Worm (Caenorhabditis elegans): ENCODE data around the gene K07H8.12.

The K07H8.12 gene

ce11 chrIV:8226474-8226873 is 50.0 kb downstream of the K07H8.12 start (continued):
- no peak for TF ChIP-seq rpc-1 (optimal IDR thresholded peaks at IDR 0.05)
- no peak for TF ChIP-seq rpc-1 (tag; optimal IDR thresholded peaks at IDR 0.05)
- TF ChIP-seq nhr-120 (GFP tag; IDR thresholded peaks at IDR 0.05): no peak
- TF ChIP-seq F57C9.4 (tag; optimal IDR thresholded peaks at IDR 0.05): no peak
- TF ChIP-seq somi-1 (GFP tag; optimal IDR thresholded peaks at IDR 0.05): no peak
- no peak for TF ChIP-seq chd-7 (tag; optimal IDR thresholded peaks at IDR 0.05)
- no peak for TF ChIP-seq F23B12.7 (tag; optimal IDR thresholded peaks at IDR 0.05; ENCODE audit: insufficient read depth)
- no peak for TF ChIP-seq C17E4.6 (GFP tag; IDR thresholded peaks at IDR 0.05)
- no peak for TF ChIP-seq die-1 (tag; optimal IDR thresholded peaks at IDR 0.05)
- TF ChIP-seq hlh-26 (GFP tag; conservative IDR thresholded peaks at IDR 0.05): no peak
- no peak for TF ChIP-seq him-1 (tag; optimal IDR thresholded peaks at IDR 0.05)
- TF ChIP-seq lir-1 (GFP tag; conservative IDR thresholded peaks at IDR 0.05): no peak
- no peak for TF ChIP-seq ztf-6 (GFP tag; IDR thresholded peaks at IDR 0.05)
- no peak for TF ChIP-seq lin-54 (GFP tag; optimal IDR thresholded peaks at IDR 0.05)
- TF ChIP-seq B0019.2 (GFP tag; conservative IDR thresholded peaks at IDR 0.05): no peak
- no peak; the same call in 1 of the 2 replicates for TF ChIP-seq attf-6 (GFP tag; IDR thresholded peaks at IDR 0.05)
- TF ChIP-seq Y95B8A.8 (GFP tag; IDR thresholded peaks at IDR 0.05): no peak
- TF ChIP-seq aptf-3 (GFP tag; IDR thresholded peaks at IDR 0.05): no peak
- TF ChIP-seq pbrm-1 (GFP tag; IDR thresholded peaks at IDR 0.05): no peak
- peak; percentile 2 for TF ChIP-seq atf-7 (tag; optimal IDR thresholded peaks at IDR 0.05)
- TF ChIP-seq B0336.3 (GFP tag; IDR thresholded peaks at IDR 0.05): peak; percentile 59; the same call in 1 of the 2 replicates
- TF ChIP-seq D2030.7 (GFP tag; IDR thresholded peaks at IDR 0.05): no peak
- TF ChIP-seq T07F8.4 (tag; optimal IDR thresholded peaks at IDR 0.05): no peak
- TF ChIP-seq xnd-1 (tag; optimal IDR thresholded peaks at IDR 0.05): no peak
- TF ChIP-seq Y53F4B.3 (GFP tag; IDR thresholded peaks at IDR 0.05): no peak
- no peak for TF ChIP-seq hsf-1 (GFP tag; IDR thresholded peaks at IDR 0.05)
- TF ChIP-seq attf-5 (GFP tag; optimal IDR thresholded peaks at IDR 0.05): peak; percentile 10
- no peak for TF ChIP-seq B0261.1 (tag; optimal IDR thresholded peaks at IDR 0.05)
- no peak for TF ChIP-seq nhr-27 (tag; optimal IDR thresholded peaks at IDR 0.05)
- 0 out of 2 replicates have a peak, but pooled peaks have one; percentile 3 for TF ChIP-seq hmg-1.2 (GFP tag; IDR thresholded peaks at IDR 0.05)
- no peak for TF ChIP-seq mcd-1 (GFP tag; IDR thresholded peaks at IDR 0.05)
- no peak for TF ChIP-seq bed-1 (GFP tag; IDR thresholded peaks at IDR 0.05)
